Fruit fly (Drosophila melanogaster) whole organism, prepupa: ENCODE results near the gene CG5664.

Experiments used
- CG10669 ChIP-seq: fragments of 200-800 bp; sonication (Bioruptor generic); optimal IDR thresholded peaks from 3 replicates; lab custom pipeline; 2018; ENCODE audit warnings: missing biosample characterization, mild to moderate bottlenecking, missing genetic modification characterization, moderate library complexity
- CG11294 ChIP-seq: fragments of 200-800 bp; sonication (Bioruptor generic); IDR thresholded peaks from 2 replicates; pipeline ENCODE4 v1.3.6; 2022; ENCODE audit warnings: missing biosample characterization, missing genetic modification characterization
- CG15336 ChIP-seq: fragments of 200-800 bp; sonication (Bioruptor generic); IDR thresholded peaks from 2 replicates; pipeline ENCODE4 v1.3.6; 2022; ENCODE audit warnings: missing biosample characterization, missing genetic modification characterization
- CG4318 ChIP-seq: fragments of 200-800 bp; sonication (Bioruptor generic); optimal IDR thresholded peaks from 3 replicates; lab custom pipeline; 2017; ENCODE audit warnings: missing biosample characterization, mild to moderate bottlenecking, missing genetic modification characterization
- CG6163 ChIP-seq: fragments of 200-800 bp; sonication (Bioruptor generic); IDR thresholded peaks from 3 replicates; pipeline ENCODE4 v1.3.6; 2022; ENCODE audit warnings: missing biosample characterization, missing genetic modification characterization
- CG6792 ChIP-seq: fragments of 200-800 bp; sonication (Bioruptor generic); optimal IDR thresholded peaks from 3 replicates; lab custom pipeline; 2016; ENCODE audit warnings: missing biosample characterization, missing genetic modification characterization
- Eip75B ChIP-seq: fragments of 200-800 bp; sonication (Bioruptor generic); optimal IDR thresholded peaks from 3 replicates; lab custom pipeline; 2016; ENCODE audit warnings: missing biosample characterization, missing genetic modification characterization
- Gug ChIP-seq: fragments of 200-800 bp; sonication (Bioruptor generic); IDR thresholded peaks from 2 replicates; pipeline ENCODE4 v1.3.6; 2022; ENCODE audit warnings: missing biosample characterization, missing genetic modification characterization
- Hr4 ChIP-seq: fragments of 200-800 bp; sonication (Bioruptor generic); optimal IDR thresholded peaks from 3 replicates; lab custom pipeline; 2016; ENCODE audit warnings: missing biosample characterization, missing genetic modification characterization
- Smox ChIP-seq: fragments of 200-800 bp; sonication (Bioruptor generic); optimal IDR thresholded peaks from 3 replicates; lab custom pipeline; 2016; ENCODE audit warnings: missing biosample characterization, missing genetic modification characterization
- esn ChIP-seq: fragments of 200-800 bp; sonication (Bioruptor generic); optimal IDR thresholded peaks from 2 replicates; lab custom pipeline; 2016; ENCODE audit warnings: missing biosample characterization, mild to moderate bottlenecking, missing genetic modification characterization, moderate library complexity
- svp ChIP-seq: fragments of 200-800 bp; sonication (Bioruptor generic); peaks from one replicate; lab custom pipeline; 2016; ENCODE audit warnings: missing biosample characterization, missing genetic modification characterization

DNA sequence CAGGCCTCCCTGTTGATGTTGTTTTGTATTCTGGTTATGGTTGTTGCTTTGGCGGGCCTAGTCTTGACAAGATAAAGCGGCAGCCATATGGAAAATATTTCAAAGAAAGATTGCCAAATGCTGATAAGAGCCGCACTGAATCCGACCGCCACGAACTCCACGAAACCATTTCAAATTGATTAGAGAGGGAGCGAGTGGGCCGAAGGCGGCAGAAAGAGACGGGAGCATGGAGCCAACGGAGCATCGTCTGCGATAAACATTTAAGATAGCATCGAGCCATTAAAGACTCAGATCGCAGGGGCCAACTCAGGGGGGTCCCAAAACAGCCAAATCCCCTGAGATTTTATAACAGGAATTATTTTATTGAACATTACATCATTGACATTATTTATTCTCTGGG is 41.0 kb downstream of the CG5664 start:
- no peak for TF ChIP-seq CG6792 (GFP tag; lab: Kevin White, UChicago)
- TF ChIP-seq Smox (GFP tag; lab: Kevin White, UChicago) = no peak
- TF ChIP-seq CG10669 = no peak
- no peak for TF ChIP-seq CG15336 (GFP tag; lab: Robert Waterston, UW)
- no peak for TF ChIP-seq Gug (GFP tag; lab: Robert Waterston, UW)
- no peak for TF ChIP-seq svp (GFP tag; lab: Kevin White, UChicago)
- TF ChIP-seq CG11294 (GFP tag; lab: Robert Waterston, UW) = no peak
- TF ChIP-seq CG4318 (GFP tag; lab: Kevin White, UChicago) = no peak
- TF ChIP-seq esn (GFP tag; lab: Kevin White, UChicago) = no peak
- no peak for TF ChIP-seq CG6163 (GFP tag; lab: Robert Waterston, UW)
- no peak for TF ChIP-seq Hr4 (GFP tag; lab: Kevin White, UChicago)
- TF ChIP-seq Eip75B (GFP tag; lab: Kevin White, UChicago) = no peak
